Worm (Caenorhabditis elegans): ENCODE results near the gene srsx-28.
A peak's percentile ranks its signal among the peaks of the same experiment; 100 is the strongest.

The srsx-28 gene

ce11 chrV:10201913-10202312, 49.5 kb downstream of the srsx-28 start, which contains the start of gene ZK856.7:
Gene ZK856.7 (plus strand): TSS chrV:10202098.
- TF ChIP-seq eor-1 (tag; optimal IDR thresholded peaks at IDR 0.05) (no peak), zag-1 (tag; optimal IDR thresholded peaks at IDR 0.05) (no peak), hmg-11 (tag; optimal IDR thresholded peaks at IDR 0.05) (no peak), nhr-77 (tag; optimal IDR thresholded peaks at IDR 0.05) (no peak), mml-1 (tag; optimal IDR thresholded peaks at IDR 0.05) (no peak), nhr-23 (tag; optimal IDR thresholded peaks at IDR 0.05) (peak; percentile 25), ztf-4 (tag; optimal IDR thresholded peaks at IDR 0.05) (no peak), nhr-11 (tag; optimal IDR thresholded peaks at IDR 0.05) (no peak)

ce11 chrV:10202340-10202739, 50.0 kb downstream of the srsx-28 start:
- peak; percentile 4 for TF ChIP-seq elt-2 (tag; optimal IDR thresholded peaks at IDR 0.05)
- no peak for TF ChIP-seq jun-1 (tag; optimal IDR thresholded peaks at IDR 0.05)
- peak; percentile 18 for TF ChIP-seq ama-1 (optimal IDR thresholded peaks at IDR 0.05)
- TF ChIP-seq nhr-28 (tag; optimal IDR thresholded peaks at IDR 0.05): no peak
- TF ChIP-seq pha-4 (tag; optimal IDR thresholded peaks at IDR 0.05): no peak
- TF ChIP-seq ZK546.5 (tag; optimal IDR thresholded peaks at IDR 0.05): no peak

ce11 chrV:10203435-10204009, 51.1 kb downstream of the srsx-28 start, which contains the start of gene chpf-1:
Gene chpf-1 (minus strand): TSS chrV:10203485.
- TF ChIP-seq nhr-23 (tag; optimal IDR thresholded peaks at IDR 0.05) (peak; percentile 42), nhr-43 (tag; optimal IDR thresholded peaks at IDR 0.05; ENCODE audit: poor library complexity, severe bottlenecking) (peak; percentile 34), elt-2 (tag; optimal IDR thresholded peaks at IDR 0.05) (peak; percentile 77), lin-39 (tag; optimal IDR thresholded peaks at IDR 0.05) (no peak), aly-2 (tag; optimal IDR thresholded peaks at IDR 0.05) (no peak), pqm-1 (tag; optimal IDR thresholded peaks at IDR 0.05) (peak; percentile 91), elt-3 (tag; optimal IDR thresholded peaks at IDR 0.05) (peak in 1 of 3 experiments; percentile 14), lsy-12 (tag; optimal IDR thresholded peaks at IDR 0.05) (no peak), snpc-4 (tag; optimal IDR thresholded peaks at IDR 0.05) (peak; percentile 41), ceh-28 (tag; optimal IDR thresholded peaks at IDR 0.05) (peak; percentile 86)

Measured in whole organism, L3 larva.